Fruit fly (Drosophila melanogaster): Measurements from ENCODE around the gene Pstk.

DNA sequence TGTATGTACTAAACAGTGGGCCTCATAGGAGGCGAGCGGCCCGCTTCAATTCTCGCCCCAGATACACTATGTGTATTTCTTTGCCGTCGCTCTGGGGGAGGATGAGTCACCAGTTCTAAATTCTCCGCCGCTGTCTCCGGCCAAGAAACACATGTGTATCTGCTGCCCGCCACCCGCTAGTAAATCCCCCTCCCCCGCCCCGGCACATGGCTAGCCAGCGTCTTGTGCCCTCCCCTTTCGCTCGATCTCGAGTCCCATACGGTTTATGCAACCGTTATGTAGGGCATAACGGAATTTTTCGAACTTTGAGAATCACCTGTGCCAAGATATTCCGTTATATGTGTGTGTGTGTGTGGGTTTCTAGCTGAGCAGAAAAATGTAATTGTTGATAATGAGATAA, 12.4 kb downstream of the Pstk start:
- no peak for TF ChIP-seq EcR (GFP tag; optimal IDR thresholded peaks at IDR 0.05)
- no peak for TF ChIP-seq pan (optimal IDR thresholded peaks at IDR 0.05)
- no peak for TF ChIP-seq Dll (optimal IDR thresholded peaks at IDR 0.05)
- no peak for TF ChIP-seq psq (optimal IDR thresholded peaks at IDR 0.05)

All from whole organism.